Fruit fly (Drosophila melanogaster) whole organism, embryonic: ENCODE measurements around the gene sdt.

Source experiments
- C15 ChIP-seq: fragments of 200-800 bp; sonication (Bioruptor generic); IDR thresholded peaks from 3 replicates; pipeline ENCODE4 v1.3.6; 2022; ENCODE audit warnings: missing biosample characterization, missing genetic modification characterization
- CG11398 ChIP-seq: fragments of 200-800 bp; sonication (Bioruptor generic); optimal IDR thresholded peaks from 2 replicates; lab custom pipeline; 2016; ENCODE audit warnings: missing biosample characterization, missing genetic modification characterization
- CG13287 ChIP-seq: fragments of 200-800 bp; sonication (Bioruptor generic); IDR thresholded peaks from 2 replicates; pipeline ENCODE4 v1.3.6; 2022; ENCODE audit warnings: missing biosample characterization, missing genetic modification characterization; ENCODE audit not compliant: partially characterized antibody
- CG14965 ChIP-seq: fragments of 200-800 bp; sonication (Bioruptor generic); optimal IDR thresholded peaks from 2 replicates; lab custom pipeline; 2016; ENCODE audit warnings: missing biosample characterization, missing genetic modification characterization, borderline replicate concordance
- CG17359 ChIP-seq: fragments of 200-800 bp; sonication (Bioruptor generic); optimal IDR thresholded peaks from 3 replicates; lab custom pipeline; 2018; ENCODE audit warnings: missing biosample characterization, mild to moderate bottlenecking, missing genetic modification characterization, moderate library complexity
- CG18619 ChIP-seq: fragments of 200-800 bp; sonication (Bioruptor generic); optimal IDR thresholded peaks from 3 replicates; lab custom pipeline; 2017; ENCODE audit warnings: missing biosample characterization, mild to moderate bottlenecking, missing genetic modification characterization
- CG2116 ChIP-seq: fragments of 200-800 bp; sonication (Bioruptor generic); optimal IDR thresholded peaks from 3 replicates; lab custom pipeline; 2018; ENCODE audit warnings: missing biosample characterization, mild to moderate bottlenecking, missing genetic modification characterization
- CG2678 ChIP-seq: fragments of 200-800 bp; sonication (Bioruptor generic); optimal IDR thresholded peaks from 3 replicates; lab custom pipeline; 2019; ENCODE audit warnings: missing biosample characterization, mild to moderate bottlenecking, missing genetic modification characterization, moderate library complexity
- CG31224 ChIP-seq: fragments of 200-800 bp; sonication (Bioruptor generic); IDR thresholded peaks from 2 replicates; pipeline ENCODE4 v1.3.6; 2022; ENCODE audit warnings: missing biosample characterization, missing genetic modification characterization
- CG31441 ChIP-seq: fragments of 200-800 bp; sonication (Bioruptor generic); IDR thresholded peaks from 2 replicates; pipeline ENCODE4 v1.3.6; 2022; ENCODE audit warnings: missing biosample characterization, missing genetic modification characterization
- CG3838 ChIP-seq: fragments of 200-800 bp; sonication (Bioruptor generic); optimal IDR thresholded peaks from 3 replicates; lab custom pipeline; 2016; ENCODE audit warnings: missing biosample characterization, missing genetic modification characterization
- CG3995 ChIP-seq: fragments of 200-800 bp; sonication (Bioruptor generic); optimal IDR thresholded peaks from 3 replicates; lab custom pipeline; 2016; ENCODE audit warnings: missing biosample characterization, missing genetic modification characterization
- CG4282 ChIP-seq: fragments of 200-800 bp; sonication (Bioruptor generic); optimal IDR thresholded peaks from 2 replicates; lab custom pipeline; 2016; ENCODE audit warnings: missing biosample characterization, missing genetic modification characterization
- CG4854 ChIP-seq: fragments of 200-800 bp; sonication (Bioruptor generic); optimal IDR thresholded peaks from 2 replicates; lab custom pipeline; 2016; ENCODE audit warnings: missing biosample characterization, missing genetic modification characterization, inconsistent platforms
- CG5245 ChIP-seq: fragments of 200-800 bp; sonication (Bioruptor generic); optimal IDR thresholded peaks from 3 replicates; lab custom pipeline; 2016; ENCODE audit warnings: missing biosample characterization, missing genetic modification characterization
- CG6254 ChIP-seq: fragments of 200-800 bp; sonication (Bioruptor generic); optimal IDR thresholded peaks from 3 replicates; lab custom pipeline; 2017; ENCODE audit warnings: mild to moderate bottlenecking, missing biosample characterization, missing genetic modification reagents, missing genetic modification characterization
- CG6854 ChIP-seq: fragments of 200-800 bp; sonication (Bioruptor generic); optimal IDR thresholded peaks from 3 replicates; lab custom pipeline; 2017; ENCODE audit warnings: missing biosample characterization, mild to moderate bottlenecking, missing genetic modification characterization
- CG7357 ChIP-seq: fragments of 200-800 bp; sonication (Bioruptor generic); IDR thresholded peaks from 3 replicates; pipeline ENCODE4 v1.3.6; 2022; ENCODE audit warnings: missing biosample characterization, missing genetic modification characterization
- CG8089 ChIP-seq: fragments of 200-800 bp; sonication (Bioruptor generic); optimal IDR thresholded peaks from 3 replicates; lab custom pipeline; 2016; ENCODE audit warnings: missing biosample characterization, missing genetic modification characterization
- CG8281 ChIP-seq: fragments of 200-800 bp; sonication (Bioruptor generic); optimal IDR thresholded peaks from 2 replicates; lab custom pipeline; 2018; ENCODE audit warnings: missing biosample characterization, mild to moderate bottlenecking, missing genetic modification characterization, moderate library complexity
- CG9797 ChIP-seq: fragments of 200-800 bp; sonication (Bioruptor generic); optimal IDR thresholded peaks from 3 replicates; lab custom pipeline; 2018; ENCODE audit warnings: missing biosample characterization, mild to moderate bottlenecking, missing genetic modification characterization
- CrebB ChIP-seq: fragments of 200-800 bp; sonication (Bioruptor generic); optimal IDR thresholded peaks from 3 replicates; lab custom pipeline; 2018; ENCODE audit warnings: missing biosample characterization, mild to moderate bottlenecking, missing genetic modification characterization
- Dip2 ChIP-seq: fragments of 200-800 bp; sonication (Bioruptor generic); IDR thresholded peaks from 2 replicates; pipeline ENCODE4 v1.3.6; 2022; ENCODE audit warnings: missing biosample characterization, missing genetic modification characterization
- Fer2 ChIP-seq: fragments of 200-800 bp; sonication (Bioruptor generic); optimal IDR thresholded peaks from 2 replicates; lab custom pipeline; 2018; ENCODE audit warnings: missing biosample characterization, mild to moderate bottlenecking, missing genetic modification characterization, moderate library complexity
- H15 ChIP-seq: fragments of 200-800 bp; sonication (Bioruptor generic); IDR thresholded peaks from 3 replicates; pipeline ENCODE4 v1.3.6; 2022; ENCODE audit warnings: missing biosample characterization, missing genetic modification characterization
- HmgZ ChIP-seq: fragments of 200-800 bp; sonication (Bioruptor generic); optimal IDR thresholded peaks from 2 replicates; lab custom pipeline; 2018; ENCODE audit warnings: missing biosample characterization, mild to moderate bottlenecking, missing genetic modification characterization
- Hmr ChIP-seq: fragments of 200-800 bp; sonication (Bioruptor generic); optimal IDR thresholded peaks from 3 replicates; lab custom pipeline; 2017; ENCODE audit warnings: mild to moderate bottlenecking, missing biosample characterization, missing genetic modification reagents, missing genetic modification characterization
- Med ChIP-seq: fragments of 200-800 bp; sonication (Bioruptor generic); peaks from one replicate; lab custom pipeline; 2016; ENCODE audit warnings: missing biosample characterization, missing genetic modification characterization, mild to moderate bottlenecking, inconsistent platforms, moderate library complexity
- Oli ChIP-seq: fragments of 200-800 bp; sonication (Bioruptor generic); optimal IDR thresholded peaks from 2 replicates; lab custom pipeline; 2018; ENCODE audit warnings: missing biosample characterization, mild to moderate bottlenecking, missing genetic modification characterization, moderate library complexity
- PHDP ChIP-seq: fragments of 200-800 bp; sonication (Bioruptor generic); optimal IDR thresholded peaks from 3 replicates; lab custom pipeline; 2018; ENCODE audit warnings: missing biosample characterization, mild to moderate bottlenecking, missing genetic modification characterization, moderate library complexity
- Trl ChIP-seq, 3 experiments: fragments of >200 bp in 2 of 3; fragments of 200-800 bp in 1 of 3; sonication (Bioruptor generic) in 1 of 3; optimal IDR thresholded peaks; 2 replicates in 1 of 3; 3 replicates in 2 of 3; lab custom pipeline; 2016 to 2017; ENCODE audit warnings: missing biosample characterization in 1 of 3, missing genetic modification characterization in 1 of 3
- al ChIP-seq: fragments of 200-800 bp; sonication (Bioruptor generic); IDR thresholded peaks from 2 replicates; pipeline ENCODE4 v1.3.6; 2022; ENCODE audit warnings: missing biosample characterization, missing genetic modification characterization
- amos ChIP-seq: fragments of 200-800 bp; sonication (Bioruptor generic); IDR thresholded peaks from 2 replicates; pipeline ENCODE4 v1.3.6; 2022; ENCODE audit warnings: missing biosample characterization, missing genetic modification characterization; ENCODE audit not compliant: partially characterized antibody
- ase ChIP-seq: fragments of 200-800 bp; sonication (Bioruptor generic); IDR thresholded peaks from 3 replicates; pipeline ENCODE4 v1.3.6; 2022; ENCODE audit warnings: missing biosample characterization, missing genetic modification characterization
- bab2 ChIP-seq: fragments of 200-800 bp; sonication (Bioruptor generic); optimal IDR thresholded peaks from 2 replicates; lab custom pipeline; 2016; ENCODE audit warnings: missing biosample characterization, missing genetic modification characterization
- ci ChIP-seq: fragments of 200-800 bp; sonication (Bioruptor generic); IDR thresholded peaks from 3 replicates; pipeline ENCODE4 v1.3.6; 2022; ENCODE audit warnings: missing biosample characterization, missing genetic modification characterization
- croc ChIP-seq: fragments of 200-800 bp; sonication (Bioruptor generic); conservative IDR thresholded peaks from 3 replicates; pipeline ENCODE4 v1.3.6; 2022; ENCODE audit warnings: missing biosample characterization, missing genetic modification characterization
- danr ChIP-seq: fragments of 200-800 bp; sonication (Bioruptor generic); IDR thresholded peaks from 2 replicates; pipeline ENCODE4 v1.3.6; 2022; ENCODE audit warnings: missing biosample characterization, missing genetic modification characterization
- dm ChIP-seq: fragments of 200-800 bp; sonication (Bioruptor generic); optimal IDR thresholded peaks from 3 replicates; lab custom pipeline; 2016; ENCODE audit warnings: missing biosample characterization, missing genetic modification characterization
- ems ChIP-seq: fragments of 200-800 bp; sonication (Bioruptor generic); optimal IDR thresholded peaks from 3 replicates; lab custom pipeline; 2016; ENCODE audit warnings: missing biosample characterization, missing genetic modification characterization
- ftz-f1 ChIP-seq: fragments of 200-800 bp; sonication (Bioruptor generic); optimal IDR thresholded peaks from 2 replicates; lab custom pipeline; 2016; ENCODE audit warnings: missing biosample characterization, missing genetic modification characterization
- hbn ChIP-seq: fragments of 200-800 bp; sonication (Bioruptor generic); IDR thresholded peaks from 2 replicates; pipeline ENCODE4 v1.3.6; 2022; ENCODE audit warnings: missing biosample characterization, missing genetic modification characterization; ENCODE audit not compliant: partially characterized antibody
- insv ChIP-seq, 2 experiments: fragments of 200-800 bp; sonication (Bioruptor generic); optimal IDR thresholded peaks; 3 replicates each; lab custom pipeline; 2016 to 2018; ENCODE audit warnings: missing biosample characterization in 2 of 2, missing genetic modification characterization in 2 of 2
- lola ChIP-seq, 3 experiments: fragments of >200 bp in 2 of 3; fragments of 200-800 bp in 1 of 3; sonication (Bioruptor generic) in 1 of 3; optimal IDR thresholded peaks; 2 replicates each; lab custom pipeline; 2017 to 2019; ENCODE audit warnings: missing biosample characterization in 3 of 3, missing genetic modification characterization in 3 of 3, mild to moderate bottlenecking in 1 of 3, moderate library complexity in 1 of 3
- ro ChIP-seq: fragments of 200-800 bp; sonication (Bioruptor generic); IDR thresholded peaks from 2 replicates; pipeline ENCODE4 v1.3.6; 2022; ENCODE audit warnings: missing biosample characterization, missing genetic modification characterization
- sim ChIP-seq: fragments of 200-800 bp; sonication (Bioruptor generic); IDR thresholded peaks from 2 replicates; pipeline ENCODE4 v1.3.6; 2022; ENCODE audit warnings: missing biosample characterization, missing genetic modification characterization
- slbo ChIP-seq: fragments of 200-800 bp; sonication (Bioruptor generic); IDR thresholded peaks from 2 replicates; pipeline ENCODE4 v1.3.6; 2022; ENCODE audit warnings: missing biosample characterization, missing genetic modification characterization
- sr ChIP-seq: fragments of 200-800 bp; sonication (Bioruptor generic); IDR thresholded peaks from 3 replicates; pipeline ENCODE4 v1.3.6; 2022; ENCODE audit warnings: missing biosample characterization, missing genetic modification characterization
- toy ChIP-seq: fragments of 200-800 bp; sonication (Bioruptor generic); IDR thresholded peaks from 2 replicates; pipeline ENCODE4 v1.3.6; 2022; ENCODE audit warnings: missing biosample characterization, missing genetic modification characterization
- usp ChIP-seq: fragments of >200 bp; optimal IDR thresholded peaks from 2 replicates; lab custom pipeline; 2017; ENCODE audit warnings: missing biosample characterization, missing genetic modification characterization

Gene sdt

DNA sequence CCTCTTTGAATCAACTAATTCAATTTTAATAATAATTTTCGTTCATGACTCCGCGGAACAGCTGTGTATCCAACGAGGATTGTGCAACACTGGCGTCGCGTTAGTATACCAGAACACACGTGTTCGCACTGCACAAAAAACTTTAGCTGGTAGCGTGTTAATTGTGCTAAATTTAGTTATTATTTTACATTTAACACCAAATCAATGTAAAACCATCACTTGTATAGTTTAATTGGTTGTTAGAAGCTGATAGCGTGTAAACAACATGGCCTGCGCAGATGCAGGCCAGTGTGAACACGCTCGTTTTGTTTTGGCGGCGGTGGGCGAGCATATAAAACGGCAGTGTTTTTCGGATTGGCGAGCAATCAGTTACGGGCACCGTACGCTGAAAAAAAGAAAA lies 21.1 kb upstream of the sdt start, which contains the start of the genes Traf6 and GIIIspla2 (continued):
- TF ChIP-seq CG8089 (GFP tag; lab: Kevin White, UChicago) (peak; percentile 53), sim (0 out of 2 replicates have a peak, but pooled peaks have one; percentile 48), C15 (GFP tag; lab: Robert Waterston, UW) (no peak), CG6254 (peak; percentile 43), CrebB (peak; percentile 69), CG4854 (GFP tag; lab: Kevin White, UChicago) (peak; percentile 46), Fer2 (tag; lab: Kevin White, UChicago) (peak; percentile 53), CG4282 (GFP tag; lab: Kevin White, UChicago) (no peak), ftz-f1 (GFP tag; lab: Kevin White, UChicago) (peak; percentile 41), CG2116 (GFP tag; lab: Kevin White, UChicago) (peak; percentile 59), CG3995 (GFP tag; lab: Kevin White, UChicago) (peak; percentile 60), CG6854 (GFP tag; lab: Kevin White, UChicago) (no peak), H15 (peak; percentile 75), CG9797 (GFP tag; lab: Kevin White, UChicago) (peak; percentile 45), ci (GFP tag; lab: Robert Waterston, UW) (peak; percentile 81), sr (no peak), CG17359 (tag; lab: Kevin White, UChicago) (peak; percentile 60), HmgZ (tag; lab: Kevin White, UChicago) (peak; percentile 81), Med (GFP tag; lab: Kevin White, UChicago) (peak; percentile 96), Oli (tag; lab: Kevin White, UChicago) (peak; percentile 70), amos (no peak), lola (GFP tag; optimal IDR thresholded peaks at IDR 0.05; lab: Kevin White, UChicago) (peak in 1 of 3 experiments; percentile 65), PHDP (tag; lab: Kevin White, UChicago) (peak; percentile 80), hbn (GFP tag; lab: Robert Waterston, UW) (no peak), ems (GFP tag; lab: Kevin White, UChicago) (peak; percentile 63), Dip2 (no peak), CG31441 (GFP tag; lab: Robert Waterston, UW) (no peak; the same call in 1 of the 2 replicates), CG5245 (peak; percentile 49), CG2678 (no peak), usp (GFP tag; lab: Kevin White, UChicago) (no peak), toy (no peak; the same call in 1 of the 2 replicates), CG8281 (tag; lab: Kevin White, UChicago) (peak; percentile 11), Hmr (GFP tag; lab: Kevin White, UChicago) (no peak), CG13287 (GFP tag; lab: Robert Waterston, UW) (peak; percentile 59), Trl (optimal IDR thresholded peaks at IDR 0.05; lab: Kevin White, UChicago) (no peak), Trl (GFP tag; optimal IDR thresholded peaks at IDR 0.05; lab: Kevin White, UChicago) (peak; percentile 64), CG18619 (GFP tag; lab: Kevin White, UChicago) (peak; percentile 71), insv (GFP tag; optimal IDR thresholded peaks at IDR 0.05; lab: Kevin White, UChicago) (peak in 1 of 2 experiments; percentile 56), croc (GFP tag; lab: Robert Waterston, UW) (peak; percentile 46; the same call in 2 of the 3 replicates), bab2 (peak; percentile 74), danr (GFP tag; lab: Robert Waterston, UW) (no peak), CG31224 (GFP tag; lab: Robert Waterston, UW) (peak; percentile 72), ro (GFP tag; lab: Robert Waterston, UW) (0 out of 2 replicates have a peak, but pooled peaks have one; percentile 30), CG14965 (no peak), CG11398 (peak; percentile 47), slbo (peak; percentile 83), dm (GFP tag; lab: Kevin White, UChicago) (peak; percentile 77), CG7357 (peak; percentile 100), al (GFP tag; lab: Robert Waterston, UW) (peak; percentile 73), CG3838 (GFP tag; lab: Kevin White, UChicago) (no peak), ase (peak; percentile 55; the same call in 1 of the 3 replicates)
